Worm (Caenorhabditis elegans) whole organism, early embryonic: ENCODE measurements around the gene mpst-3.

Experiments used
- B0310.2 ChIP-seq: sonication (generic microtip); optimal IDR thresholded peaks from 2 replicates; lab custom pipeline; 2016; ENCODE audit warnings: mild to moderate bottlenecking, missing genetic modification characterization, missing compliant biosample characterization
- F13C5.2 ChIP-seq: sonication (generic microtip); optimal IDR thresholded peaks from 2 replicates; lab custom pipeline; 2017; ENCODE audit warnings: mild to moderate bottlenecking, missing genetic modification characterization, inconsistent platforms, missing compliant biosample characterization
- aly-1 ChIP-seq: sonication (generic microtip); optimal IDR thresholded peaks from 2 replicates; lab custom pipeline; 2016; ENCODE audit warnings: missing genetic modification characterization, missing compliant biosample characterization
- ama-1 ChIP-seq: fragments of 150-350 bp; optimal IDR thresholded peaks from 2 replicates; lab custom pipeline; 2014
- ceh-13 ChIP-seq: fragments of 200-800 bp; sonication (Bioruptor generic); optimal IDR thresholded peaks from 2 replicates; lab custom pipeline; 2018; ENCODE audit warnings: mild to moderate bottlenecking, missing genetic modification characterization, missing compliant biosample characterization
- ceh-36 ChIP-seq: sonication (generic microtip); optimal IDR thresholded peaks from 2 replicates; lab custom pipeline; 2016; ENCODE audit warnings: missing genetic modification characterization, inconsistent platforms, missing compliant biosample characterization
- ets-7 ChIP-seq: sonication (generic microtip); optimal IDR thresholded peaks from 2 replicates; lab custom pipeline; 2016; ENCODE audit warnings: missing genotype, missing genetic modification characterization, missing compliant biosample characterization
- flt-1 ChIP-seq: fragments of 200-800 bp; sonication (Bioruptor generic); IDR thresholded peaks from 2 replicates; pipeline ENCODE4 v1.3.6; 2022; ENCODE audit warnings: missing genetic modification characterization, missing compliant biosample characterization
- hmbx-1 ChIP-seq: sonication (generic microtip); optimal IDR thresholded peaks from 2 replicates; lab custom pipeline; 2016; ENCODE audit warnings: mild to moderate bottlenecking, missing genetic modification characterization, missing compliant biosample characterization
- hmg-4 ChIP-seq: fragments of 200-800 bp; sonication (Bioruptor generic); optimal IDR thresholded peaks from 2 replicates; lab custom pipeline; 2018; ENCODE audit warnings: mild to moderate bottlenecking, missing genetic modification characterization, missing compliant biosample characterization
- hnd-1 ChIP-seq: sonication (generic microtip); optimal IDR thresholded peaks from 2 replicates; lab custom pipeline; 2016; ENCODE audit warnings: missing genetic modification characterization, missing compliant biosample characterization
- pes-1 ChIP-seq: fragments of 200-800 bp; sonication (Bioruptor generic); IDR thresholded peaks from 2 replicates; pipeline ENCODE4 v1.3.6; 2022; ENCODE audit warnings: missing genetic modification reagents, missing genetic modification characterization, missing compliant biosample characterization
- scrt-1 ChIP-seq: fragments of 200-800 bp; sonication (Bioruptor generic); IDR thresholded peaks from 2 replicates; pipeline ENCODE4 v1.3.6; 2022; ENCODE audit warnings: missing genetic modification characterization, missing compliant biosample characterization
- sea-1 ChIP-seq: fragments of 200-800 bp; sonication (Bioruptor generic); conservative IDR thresholded peaks from 2 replicates; pipeline ENCODE4 v1.3.6; 2022; ENCODE audit warnings: missing genetic modification characterization, missing compliant biosample characterization
- tbx-11 ChIP-seq: fragments of 200-800 bp; sonication (Bioruptor generic); IDR thresholded peaks from 2 replicates; pipeline ENCODE4 v1.3.6; 2022; ENCODE audit warnings: missing genetic modification characterization, missing compliant biosample characterization
- tbx-37 ChIP-seq: fragments of 200-800 bp; sonication (Bioruptor generic); conservative IDR thresholded peaks from 2 replicates; pipeline ENCODE4 v1.3.6; 2022; ENCODE audit warnings: missing genetic modification reagents, missing genetic modification characterization, missing compliant biosample characterization
- tra-4 ChIP-seq: sonication (generic microtip); optimal IDR thresholded peaks from 2 replicates; lab custom pipeline; 2017; ENCODE audit warnings: missing genetic modification characterization, missing compliant biosample characterization

The mpst-3 gene

ce11 chrV:14928248-14928647, 32.8 kb downstream of the mpst-3 start, which contains the start of gene srg-55:
srg-55 (minus strand) TSS chrV:14928348.
- TF ChIP-seq ama-1 (lab: Kevin White, UChicago) (no peak), ceh-13 (GFP tag; lab: Kevin White, UChicago) (no peak), pes-1 (no peak), aly-1 (no peak), tbx-37 (no peak), ets-7 (tag; lab: Kevin White, UChicago) (no peak), hnd-1 (tag; lab: Kevin White, UChicago) (no peak), tbx-11 (no peak), tra-4 (no peak), F13C5.2 (tag; lab: Kevin White, UChicago) (no peak), ceh-36 (tag; lab: Kevin White, UChicago) (no peak), hmg-4 (GFP tag; lab: Kevin White, UChicago) (no peak)

ce11 chrV:14930168-14930567, 34.7 kb downstream of the mpst-3 start:
- TF ChIP-seq sea-1 (GFP tag; lab: Robert Waterston, UW) = no peak
- no peak for TF ChIP-seq ets-7 (tag; lab: Kevin White, UChicago)
- no peak for TF ChIP-seq ama-1 (lab: Kevin White, UChicago)
- TF ChIP-seq tbx-11 = no peak
- TF ChIP-seq hmbx-1 = no peak
- no peak for TF ChIP-seq F13C5.2 (tag; lab: Kevin White, UChicago)

DNA sequence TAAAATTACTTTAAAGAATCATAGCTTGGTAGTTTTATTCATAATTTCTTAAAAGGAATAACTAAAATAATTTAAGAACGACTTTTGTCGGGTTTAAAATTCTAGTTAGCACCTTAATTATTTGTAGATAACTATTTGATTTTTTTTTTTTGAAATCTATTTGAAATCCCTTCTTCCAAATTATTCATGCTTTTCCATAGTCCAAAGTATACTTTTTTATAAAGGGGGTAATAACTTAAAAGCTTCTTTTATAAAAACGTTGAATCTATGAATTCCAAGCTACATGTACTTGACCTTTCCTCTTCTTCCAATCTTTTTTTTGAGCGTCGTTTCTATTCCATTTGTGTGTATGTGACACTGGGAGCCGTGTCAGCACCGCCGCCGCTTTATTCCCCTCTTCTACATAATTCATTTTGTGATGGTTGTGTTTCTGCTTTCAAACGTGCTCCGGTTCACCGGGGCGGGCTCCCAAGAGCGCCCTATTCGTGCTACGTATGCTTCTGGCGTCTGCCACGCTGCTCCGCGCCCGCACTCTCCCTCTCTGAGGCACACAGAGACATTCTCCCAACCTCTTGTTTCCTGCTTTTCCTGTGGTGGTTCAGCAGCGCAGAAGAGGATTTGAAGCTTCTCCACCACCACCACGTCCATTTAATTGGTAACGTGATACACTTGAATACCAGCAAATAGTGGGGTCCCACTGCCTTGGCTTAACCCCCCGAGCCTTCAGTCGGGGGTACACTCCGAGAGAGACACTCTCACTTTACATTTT, 38.2 kb downstream of the mpst-3 start:
- TF ChIP-seq aly-1 (no peak), hnd-1 (tag; lab: Kevin White, UChicago) (no peak)

ce11 chrV:14936587-14936986, 41.1 kb downstream of the mpst-3 start, which contains the start of gene C30G7.2:
C30G7.2 (plus strand) TSS chrV:14936887.
- no peak for TF ChIP-seq scrt-1
- TF ChIP-seq ceh-13 (GFP tag; lab: Kevin White, UChicago) = no peak
- no peak for TF ChIP-seq hmg-4 (GFP tag; lab: Kevin White, UChicago)
- TF ChIP-seq tra-4 = no peak

- TF ChIP-seq hmg-4 (GFP tag; lab: Kevin White, UChicago) = no peak
- no peak for TF ChIP-seq F13C5.2 (tag; lab: Kevin White, UChicago)
Measured at ce11 chrV:14942898-14943297, 47.5 kb downstream of the mpst-3 start.

DNA sequence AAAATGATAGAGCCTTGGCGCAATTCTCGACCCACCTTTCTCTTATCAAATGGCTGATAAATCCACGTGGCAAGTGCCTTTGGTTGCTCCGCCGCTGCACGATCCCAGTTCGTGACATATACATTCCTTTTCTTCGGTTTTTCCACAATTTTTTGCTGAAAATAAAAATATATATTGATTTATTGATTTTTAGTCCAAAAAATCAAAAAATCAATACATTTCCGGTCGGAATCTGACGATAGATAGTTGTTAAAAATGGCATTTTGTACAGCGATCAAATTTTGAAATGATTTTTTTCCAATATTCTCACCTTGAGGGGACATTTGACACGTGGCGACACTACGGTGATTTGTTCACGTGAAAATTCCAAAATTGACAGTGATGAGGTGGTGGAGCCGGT, 48.3 kb downstream of the mpst-3 start:
- TF ChIP-seq ama-1 (lab: Kevin White, UChicago) (no peak), tra-4 (no peak), flt-1 (GFP tag; lab: Robert Waterston, UW) (no peak), scrt-1 (no peak), hnd-1 (tag; lab: Kevin White, UChicago) (no peak), ceh-36 (tag; lab: Kevin White, UChicago) (no peak), B0310.2 (tag; lab: Kevin White, UChicago) (no peak), tbx-11 (no peak), sea-1 (GFP tag; lab: Robert Waterston, UW) (no peak), ceh-13 (GFP tag; lab: Kevin White, UChicago) (no peak), F13C5.2 (tag; lab: Kevin White, UChicago) (no peak), pes-1 (no peak), tbx-37 (no peak)

- no peak for TF ChIP-seq ceh-36 (tag; lab: Kevin White, UChicago)
- no peak for TF ChIP-seq ama-1 (lab: Kevin White, UChicago)
- no peak for TF ChIP-seq ets-7 (tag; lab: Kevin White, UChicago)
- TF ChIP-seq tra-4 = no peak
- no peak for TF ChIP-seq pes-1
- TF ChIP-seq flt-1 (GFP tag; lab: Robert Waterston, UW) = no peak
- TF ChIP-seq hmbx-1 = no peak
- no peak for TF ChIP-seq tbx-37
- no peak for TF ChIP-seq F13C5.2 (tag; lab: Kevin White, UChicago)
- TF ChIP-seq ceh-13 (GFP tag; lab: Kevin White, UChicago) = no peak
- TF ChIP-seq B0310.2 (tag; lab: Kevin White, UChicago) = no peak
- no peak for TF ChIP-seq hnd-1 (tag; lab: Kevin White, UChicago)
- no peak for TF ChIP-seq scrt-1
- no peak for TF ChIP-seq hmg-4 (GFP tag; lab: Kevin White, UChicago)
- TF ChIP-seq aly-1 = no peak
- TF ChIP-seq sea-1 (GFP tag; lab: Robert Waterston, UW) = no peak
- no peak for TF ChIP-seq tbx-11
Measured at ce11 chrV:14945124-14945523, 49.7 kb downstream of the mpst-3 start.

- no peak for TF ChIP-seq tbx-37
Measured at ce11 chrV:14945697-14946096, 50.2 kb downstream of the mpst-3 start, which contains the start of gene C30G7.3. C30G7.3 (minus strand) TSS chrV:14945704.

- no peak for TF ChIP-seq pes-1
- no peak for TF ChIP-seq tbx-37
- TF ChIP-seq scrt-1 = no peak
- no peak for TF ChIP-seq tra-4
- TF ChIP-seq flt-1 (GFP tag; lab: Robert Waterston, UW) = no peak
- TF ChIP-seq hmg-4 (GFP tag; lab: Kevin White, UChicago) = no peak
- TF ChIP-seq tbx-11 = no peak
- no peak for TF ChIP-seq ets-7 (tag; lab: Kevin White, UChicago)
- no peak for TF ChIP-seq ama-1 (lab: Kevin White, UChicago)
- no peak for TF ChIP-seq aly-1
- TF ChIP-seq B0310.2 (tag; lab: Kevin White, UChicago) = no peak
- no peak for TF ChIP-seq hnd-1 (tag; lab: Kevin White, UChicago)
- TF ChIP-seq F13C5.2 (tag; lab: Kevin White, UChicago) = no peak
- TF ChIP-seq hmbx-1 = no peak
- no peak for TF ChIP-seq sea-1 (GFP tag; lab: Robert Waterston, UW)
Measured at ce11 chrV:14947022-14947421, 51.6 kb downstream of the mpst-3 start, which contains the start of gene C30G7.4. C30G7.4 (minus strand) TSS chrV:14947122.
